Worm (Caenorhabditis elegans): ENCODE measurements around the gene gly-20.

- TF ChIP-seq snpc-1.1 (tag; optimal IDR thresholded peaks at IDR 0.05; ENCODE audit: insufficient read depth) (no peak), F49E8.2 (tag; optimal IDR thresholded peaks at IDR 0.05; ENCODE audit: insufficient read depth) (no peak), fkh-3 (tag; optimal IDR thresholded peaks at IDR 0.05) (no peak), sea-2 (GFP tag; IDR thresholded peaks at IDR 0.05) (no peak), hlh-26 (GFP tag; conservative IDR thresholded peaks at IDR 0.05) (no peak), pha-4 (tag; optimal IDR thresholded peaks at IDR 0.05) (no peak)
Measured at ce11 chrV:11241580-11241979, 40.8 kb upstream of the gly-20 start, which contains the start of gene pgap-1.
